Worm (Caenorhabditis elegans): Measurements from ENCODE around the gene F46B6.4.

F46B6.4 gene

ce11 chrV:9767941-9768340, 11.4 kb downstream of the F46B6.4 start:
- TF ChIP-seq nhr-76 (tag; optimal IDR thresholded peaks at IDR 0.05) (no peak), zip-8 (tag; optimal IDR thresholded peaks at IDR 0.05) (peak; percentile 50), ces-1 (GFP tag; optimal IDR thresholded peaks at IDR 0.05) (peak; percentile 100), snpc-4 (tag; optimal IDR thresholded peaks at IDR 0.05) (no peak), mls-2 (tag; optimal IDR thresholded peaks at IDR 0.05) (no peak)

ce11 chrV:9765622-9766021, 13.7 kb downstream of the F46B6.4 start:
- TF ChIP-seq nhr-76 (tag; optimal IDR thresholded peaks at IDR 0.05) (no peak), mls-2 (tag; optimal IDR thresholded peaks at IDR 0.05) (no peak), lin-32 (GFP tag; optimal IDR thresholded peaks at IDR 0.05) (no peak), unc-62 (GFP tag; optimal IDR thresholded peaks at IDR 0.05) (no peak), ceh-43 (GFP tag; optimal IDR thresholded peaks at IDR 0.05) (no peak), ceh-83 (GFP tag; optimal IDR thresholded peaks at IDR 0.05) (no peak), blmp-1 (tag; optimal IDR thresholded peaks at IDR 0.05) (no peak), ces-1 (GFP tag; optimal IDR thresholded peaks at IDR 0.05) (peak; percentile 100), unc-39 (tag; optimal IDR thresholded peaks at IDR 0.05) (no peak), nhr-28 (tag; optimal IDR thresholded peaks at IDR 0.05) (no peak), unc-120 (tag; optimal IDR thresholded peaks at IDR 0.05; ENCODE audit: poor library complexity, severe bottlenecking) (no peak), drap-1 (GFP tag; optimal IDR thresholded peaks at IDR 0.05) (no peak), nhr-237 (tag; optimal IDR thresholded peaks at IDR 0.05) (no peak), tbx-8 (GFP tag; optimal IDR thresholded peaks at IDR 0.05) (no peak), lsy-2 (tag; optimal IDR thresholded peaks at IDR 0.05) (peak; percentile 46), elt-3 (tag; optimal IDR thresholded peaks at IDR 0.05) (no peak)

ce11 chrV:9764552-9764951, 14.8 kb downstream of the F46B6.4 start:
- TF ChIP-seq mab-5 (tag; optimal IDR thresholded peaks at IDR 0.05) (no peak), lin-32 (GFP tag; optimal IDR thresholded peaks at IDR 0.05) (no peak), elt-3 (tag; optimal IDR thresholded peaks at IDR 0.05) (no peak), nhr-28 (tag; optimal IDR thresholded peaks at IDR 0.05) (no peak), tbx-8 (GFP tag; optimal IDR thresholded peaks at IDR 0.05) (no peak), zip-8 (tag; optimal IDR thresholded peaks at IDR 0.05) (no peak), ceh-43 (GFP tag; optimal IDR thresholded peaks at IDR 0.05) (no peak), cnd-1 (tag; optimal IDR thresholded peaks at IDR 0.05) (no peak), mls-2 (tag; optimal IDR thresholded peaks at IDR 0.05) (no peak), ces-1 (GFP tag; optimal IDR thresholded peaks at IDR 0.05) (no peak), nhr-2 (tag; optimal IDR thresholded peaks at IDR 0.05) (no peak), snpc-4 (tag; optimal IDR thresholded peaks at IDR 0.05) (no peak), unc-120 (tag; optimal IDR thresholded peaks at IDR 0.05; ENCODE audit: poor library complexity, severe bottlenecking) (no peak), ceh-83 (GFP tag; optimal IDR thresholded peaks at IDR 0.05) (no peak)

- TF ChIP-seq snpc-4 (tag; optimal IDR thresholded peaks at IDR 0.05) = no peak
- TF ChIP-seq ces-1 (GFP tag; optimal IDR thresholded peaks at IDR 0.05) = peak; percentile 94
- no peak for TF ChIP-seq elt-1 (tag; optimal IDR thresholded peaks at IDR 0.05; ENCODE audit: borderline replicate concordance, insufficient read depth)
- no peak for TF ChIP-seq blmp-1 (tag; optimal IDR thresholded peaks at IDR 0.05)
These were observed 15.6 kb downstream of the F46B6.4 start for ce11 chrV:9763759-9764158.

- TF ChIP-seq unc-62 (GFP tag; optimal IDR thresholded peaks at IDR 0.05) = no peak
- peak; percentile 74 for TF ChIP-seq blmp-1 (tag; optimal IDR thresholded peaks at IDR 0.05)
These were observed 20.9 kb downstream of the F46B6.4 start for ce11 chrV:9758437-9758836.

ce11 chrV:9757884-9758283, 21.4 kb downstream of the F46B6.4 start, which contains the start of gene F58E6.11:
TSS of gene F58E6.11 (minus strand) at chrV:9757984.
- TF ChIP-seq lsy-2 (tag; optimal IDR thresholded peaks at IDR 0.05) (no peak), pha-4 (tag; optimal IDR thresholded peaks at IDR 0.05) (no peak)

- TF ChIP-seq lin-32 (GFP tag; optimal IDR thresholded peaks at IDR 0.05) (no peak), elt-3 (tag; optimal IDR thresholded peaks at IDR 0.05) (no peak), lin-13 (tag; optimal IDR thresholded peaks at IDR 0.05) (no peak), flh-1 (GFP tag; optimal IDR thresholded peaks at IDR 0.05) (no peak), nhr-12 (tag; optimal IDR thresholded peaks at IDR 0.05) (no peak), nhr-76 (tag; optimal IDR thresholded peaks at IDR 0.05) (no peak), ces-1 (GFP tag; optimal IDR thresholded peaks at IDR 0.05) (no peak), mep-1 (tag; optimal IDR thresholded peaks at IDR 0.05) (no peak), unc-62 (GFP tag; optimal IDR thresholded peaks at IDR 0.05) (no peak), nhr-237 (tag; optimal IDR thresholded peaks at IDR 0.05) (no peak), zip-8 (tag; optimal IDR thresholded peaks at IDR 0.05) (no peak), ham-2 (GFP tag; optimal IDR thresholded peaks at IDR 0.05) (no peak), ceh-39 (tag; optimal IDR thresholded peaks at IDR 0.05) (no peak), M03D4.4 (tag; optimal IDR thresholded peaks at IDR 0.05) (no peak), unc-120 (tag; optimal IDR thresholded peaks at IDR 0.05; ENCODE audit: poor library complexity, severe bottlenecking) (no peak), pha-4 (tag; optimal IDR thresholded peaks at IDR 0.05) (no peak), bed-3 (GFP tag; optimal IDR thresholded peaks at IDR 0.05) (no peak), drap-1 (GFP tag; optimal IDR thresholded peaks at IDR 0.05) (no peak)
These were observed 23.1 kb downstream of the F46B6.4 start, which contains the start of gene hrg-3 for ce11 chrV:9756242-9756641. TSS of gene hrg-3 (plus strand) at chrV:9756468.

Data from whole organism, mixed stage, embryonic.